Worm (Caenorhabditis elegans) whole organism, L4/young adult: ENCODE results near the gene F55C10.5.

Source experiments
- W03F9.2 ChIP-seq: fragments of 150-350 bp; optimal IDR thresholded peaks from 2 replicates; lab custom pipeline; 2014; ENCODE audit warnings: missing biosample characterization, missing genetic modification characterization
- dao-5 ChIP-seq: sonication (generic microtip); optimal IDR thresholded peaks from 2 replicates; lab custom pipeline; 2016; ENCODE audit warnings: missing genotype, missing genetic modification characterization, moderate library complexity, missing compliant biosample characterization
- him-1 ChIP-seq: sonication (generic microtip); optimal IDR thresholded peaks from 2 replicates; lab custom pipeline; 2016; ENCODE audit warnings: missing genotype, missing genetic modification reagents, missing genetic modification characterization, missing compliant biosample characterization

The F55C10.5 gene

DNA sequence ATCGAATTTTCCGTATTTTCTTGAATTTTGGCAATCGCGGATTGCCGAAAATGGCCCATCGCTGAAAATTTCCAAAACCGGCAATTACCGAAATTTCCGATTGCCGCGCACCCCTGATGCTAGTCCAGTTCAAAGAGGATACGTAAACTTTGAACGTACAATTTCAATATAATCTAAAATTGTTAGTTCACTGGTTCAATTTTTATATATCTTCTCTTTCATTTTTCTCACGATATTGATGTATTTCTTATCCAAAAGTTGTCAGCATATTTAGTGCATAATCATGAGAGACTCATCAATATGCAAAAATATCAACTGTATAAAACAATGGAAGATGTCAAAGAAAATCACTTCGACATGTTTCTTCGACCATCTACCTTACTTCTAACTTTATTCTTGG is 15.7 kb downstream of the F55C10.5 start, which contains the start of gene nas-17:
TSS of gene nas-17 (plus strand) at position 301 of the 400 bp plus-strand sequence.
- TF ChIP-seq him-1 (tag; lab: Kevin White, UChicago) = no peak
- no peak for TF ChIP-seq W03F9.2 (tag; lab: Kevin White, UChicago)
- no peak for TF ChIP-seq dao-5 (tag; lab: Kevin White, UChicago)

DNA sequence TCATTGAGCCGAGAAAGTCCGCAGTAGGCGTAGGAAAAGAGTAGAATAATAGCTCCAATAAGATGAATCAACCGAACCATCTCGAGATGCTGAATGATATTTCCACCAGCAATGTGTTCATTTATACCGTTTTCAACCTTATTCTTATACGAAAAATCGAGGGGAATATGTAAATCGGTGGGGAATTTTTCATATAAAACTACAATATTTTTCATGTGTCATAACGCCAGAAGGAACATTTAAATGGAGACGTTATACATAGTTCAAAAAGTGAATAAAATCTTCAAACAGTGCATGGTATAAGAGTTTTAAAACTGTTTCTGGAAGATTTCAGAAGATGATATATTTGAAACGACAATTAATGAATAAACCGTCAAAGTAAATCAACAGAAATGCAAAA is 19.7 kb downstream of the F55C10.5 start, which contains the start of gene nas-19:
TSS of gene nas-19 (minus strand) at position 101 of the 400 bp plus-strand sequence.
- TF ChIP-seq dao-5 (tag; lab: Kevin White, UChicago) (no peak), W03F9.2 (tag; lab: Kevin White, UChicago) (no peak), him-1 (tag; lab: Kevin White, UChicago) (no peak)

DNA sequence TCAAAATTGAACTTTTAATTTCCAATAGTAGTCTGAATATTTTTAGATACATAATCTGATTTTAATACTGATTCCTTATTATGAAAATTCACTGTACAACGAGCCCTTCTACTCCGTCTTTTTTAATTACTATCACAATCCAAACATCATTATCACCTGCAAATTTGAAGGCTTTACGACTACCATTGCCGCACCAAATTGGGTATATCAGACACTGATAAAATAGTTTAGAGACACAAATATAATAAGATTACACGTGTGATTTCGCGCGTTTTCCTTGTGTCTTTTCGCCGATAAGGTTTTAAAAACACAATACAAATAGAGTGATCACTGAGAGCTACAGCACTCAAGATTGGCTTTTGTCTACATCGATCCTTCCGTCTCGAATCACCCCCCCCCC is 20.2 kb downstream of the F55C10.5 start:
- TF ChIP-seq W03F9.2 (tag; lab: Kevin White, UChicago) = no peak
- TF ChIP-seq dao-5 (tag; lab: Kevin White, UChicago) = no peak
- TF ChIP-seq him-1 (tag; lab: Kevin White, UChicago) = no peak

DNA sequence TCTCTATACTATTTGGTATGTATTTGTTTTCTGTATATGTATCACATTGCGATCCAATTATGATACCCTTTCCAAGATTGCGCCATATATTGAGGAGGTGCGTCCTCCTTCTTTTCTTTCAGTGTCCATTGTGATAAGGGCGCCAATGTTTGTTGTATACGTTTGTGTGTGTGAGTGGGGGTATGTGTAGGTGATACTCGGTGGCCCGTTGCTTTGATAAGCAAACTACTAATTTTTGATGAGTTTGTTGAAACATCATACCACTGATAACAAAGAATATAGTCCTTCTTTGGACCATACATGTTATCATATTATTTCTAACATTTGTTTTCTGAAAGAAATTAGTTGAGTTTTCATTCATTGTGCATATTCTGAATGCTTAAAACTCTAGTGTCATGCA is 20.8 kb downstream of the F55C10.5 start:
- TF ChIP-seq dao-5 (tag; lab: Kevin White, UChicago) (no peak), W03F9.2 (tag; lab: Kevin White, UChicago) (no peak), him-1 (tag; lab: Kevin White, UChicago) (no peak)

DNA sequence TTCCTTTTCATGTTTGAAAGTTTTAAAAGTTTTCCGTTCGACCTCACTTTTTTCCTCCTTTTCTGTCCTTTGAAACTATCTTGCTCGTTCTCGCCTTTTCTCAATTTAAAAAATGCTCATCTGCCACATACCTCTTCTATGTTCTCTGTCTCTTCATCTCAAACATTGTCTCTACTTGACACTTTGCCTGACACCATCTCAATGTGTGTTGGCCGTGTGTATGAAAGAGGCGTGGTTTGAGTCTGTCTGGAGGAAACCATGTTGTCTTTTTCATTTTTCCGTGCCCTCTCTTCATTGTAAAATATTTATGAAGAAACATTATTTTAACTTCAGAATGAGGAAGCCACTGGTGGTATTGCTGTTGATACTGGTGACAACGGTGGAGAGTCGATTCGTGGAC is 24.3 kb downstream of the F55C10.5 start, which contains the start of gene K03B8.6:
TSS of gene K03B8.6 (plus strand) at position 334 of the 400 bp plus-strand sequence.
- TF ChIP-seq W03F9.2 (tag; lab: Kevin White, UChicago) (no peak), dao-5 (tag; lab: Kevin White, UChicago) (no peak)

DNA sequence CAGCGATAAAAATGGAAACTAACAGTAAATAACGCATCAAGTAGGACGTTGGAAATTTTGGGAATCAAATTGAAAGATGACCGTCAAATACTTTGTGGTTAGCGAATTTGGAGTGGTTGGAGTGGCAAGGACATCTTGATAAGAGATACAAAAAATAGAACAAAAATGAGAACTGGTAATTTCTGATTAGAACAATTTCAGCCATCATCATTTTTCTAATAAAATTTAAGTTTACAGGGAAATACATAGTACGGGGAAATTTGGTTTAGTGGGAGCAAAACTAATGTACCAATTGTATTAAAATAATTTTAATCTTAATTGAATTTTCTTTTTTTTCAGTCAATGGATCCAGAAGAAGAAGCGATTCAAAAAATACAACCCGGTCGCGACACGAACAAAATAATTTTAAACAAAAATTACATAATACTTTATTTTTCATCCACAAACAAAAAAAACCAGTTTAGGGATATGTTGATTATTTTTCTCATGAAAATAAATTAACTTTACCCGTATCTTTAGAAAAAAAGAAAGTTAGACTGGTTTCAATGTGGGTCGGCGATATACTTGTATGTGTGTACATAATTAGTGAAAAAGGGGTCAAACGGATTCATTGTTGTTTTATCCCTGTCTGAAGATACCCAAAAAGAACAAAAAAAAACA is 28.1 kb downstream of the F55C10.5 start, which contains the start of the genes K03B8.8 and grl-3:
TSS of gene K03B8.8 (minus strand) at position 101 of the 660 bp plus-strand sequence.
TSS of gene grl-3 (plus strand) at position 610 of the 660 bp plus-strand sequence.
- TF ChIP-seq dao-5 (tag; lab: Kevin White, UChicago) (no peak), W03F9.2 (tag; lab: Kevin White, UChicago) (no peak), him-1 (tag; lab: Kevin White, UChicago) (no peak)

DNA sequence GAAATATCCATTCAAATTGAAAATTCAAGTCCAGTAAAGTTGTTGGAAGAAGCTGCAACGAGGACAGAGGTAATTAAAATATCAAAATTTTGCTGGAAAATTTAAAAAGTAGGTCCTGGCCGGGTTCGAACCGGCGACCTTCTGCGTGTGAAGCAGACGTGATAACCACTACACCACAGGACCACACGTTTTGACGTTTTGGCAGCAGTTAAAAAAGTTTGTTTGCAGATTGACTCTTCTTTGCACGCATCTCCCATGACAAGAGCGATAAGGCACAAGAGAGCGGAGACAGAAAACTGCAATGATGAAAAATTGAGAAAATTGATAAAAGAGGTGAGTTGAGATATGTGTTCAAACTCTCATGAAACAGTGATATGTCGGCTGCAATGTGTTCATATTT is 29.2 kb downstream of the F55C10.5 start:
- TF ChIP-seq W03F9.2 (tag; lab: Kevin White, UChicago) = no peak
- no peak for TF ChIP-seq him-1 (tag; lab: Kevin White, UChicago)
- TF ChIP-seq dao-5 (tag; lab: Kevin White, UChicago) = no peak

DNA sequence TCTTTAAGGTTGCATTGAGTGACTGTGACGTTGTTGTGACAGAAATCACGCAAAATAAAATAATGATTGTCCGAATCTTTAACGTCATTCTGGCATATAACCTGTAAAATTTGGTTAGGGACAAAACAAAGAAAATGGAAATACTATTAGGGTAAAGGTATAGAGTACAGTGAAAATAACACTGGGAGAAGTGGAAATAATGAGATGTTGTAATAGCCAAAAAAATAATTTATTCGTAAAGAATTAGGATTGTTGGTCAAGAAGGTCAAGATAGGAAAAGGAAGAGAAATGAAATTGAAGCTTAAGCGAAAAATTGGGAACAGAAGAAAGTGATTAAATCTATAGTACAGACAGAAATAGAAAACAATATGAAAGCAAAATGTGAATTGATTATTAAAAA is 32.2 kb downstream of the F55C10.5 start, which contains the start of gene deg-3:
TSS of gene deg-3 (minus strand) at position 101 of the 400 bp plus-strand sequence.
- TF ChIP-seq W03F9.2 (tag; lab: Kevin White, UChicago) (no peak), him-1 (tag; lab: Kevin White, UChicago) (no peak), dao-5 (tag; lab: Kevin White, UChicago) (no peak)

DNA sequence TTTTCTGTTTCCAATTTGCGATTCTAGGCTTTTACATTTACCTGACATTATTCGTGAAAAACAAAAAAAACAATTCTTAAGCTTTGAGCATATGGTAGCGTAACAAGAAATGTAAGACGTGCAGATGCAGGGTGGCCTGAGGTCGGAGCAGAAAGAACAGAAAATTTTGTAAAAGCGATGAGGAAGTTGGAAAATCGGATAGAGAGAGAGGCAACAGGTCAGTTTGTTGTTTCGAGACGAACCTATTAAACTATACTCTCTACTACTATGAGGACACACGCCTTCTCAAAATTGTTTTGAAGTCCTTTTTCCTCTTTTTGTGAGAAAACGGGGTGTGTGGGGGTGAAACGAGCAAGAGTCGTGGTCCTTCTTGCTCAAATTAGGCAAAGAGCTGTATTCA is 38.7 kb downstream of the F55C10.5 start, which contains the start of gene des-2:
TSS of gene des-2 (minus strand) at position 101 of the 400 bp plus-strand sequence.
- TF ChIP-seq him-1 (tag; lab: Kevin White, UChicago) (no peak), W03F9.2 (tag; lab: Kevin White, UChicago) (no peak), dao-5 (tag; lab: Kevin White, UChicago) (no peak)

DNA sequence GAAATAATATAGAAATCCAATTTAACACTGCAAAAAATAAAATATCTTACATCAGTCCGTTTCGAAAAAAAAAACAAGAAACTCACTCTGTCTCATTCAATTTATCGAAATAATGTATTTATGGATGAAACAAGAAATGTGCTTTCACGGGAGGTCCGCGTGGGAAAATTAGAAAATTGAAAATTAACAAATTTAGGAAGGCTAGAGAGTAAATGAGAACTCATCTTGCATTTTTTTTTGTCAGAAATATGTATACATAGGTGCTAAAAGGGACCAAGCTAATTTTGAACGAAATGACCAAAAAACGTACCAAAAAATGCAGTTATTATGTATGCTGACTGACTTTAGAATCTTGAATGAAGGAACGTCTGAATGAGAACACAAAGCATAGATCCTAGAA is 41.7 kb downstream of the F55C10.5 start, which contains the start of gene T26H10.2:
TSS of gene T26H10.2 (minus strand) at position 101 of the 400 bp plus-strand sequence.
- TF ChIP-seq him-1 (tag; lab: Kevin White, UChicago) (no peak), dao-5 (tag; lab: Kevin White, UChicago) (no peak)

DNA sequence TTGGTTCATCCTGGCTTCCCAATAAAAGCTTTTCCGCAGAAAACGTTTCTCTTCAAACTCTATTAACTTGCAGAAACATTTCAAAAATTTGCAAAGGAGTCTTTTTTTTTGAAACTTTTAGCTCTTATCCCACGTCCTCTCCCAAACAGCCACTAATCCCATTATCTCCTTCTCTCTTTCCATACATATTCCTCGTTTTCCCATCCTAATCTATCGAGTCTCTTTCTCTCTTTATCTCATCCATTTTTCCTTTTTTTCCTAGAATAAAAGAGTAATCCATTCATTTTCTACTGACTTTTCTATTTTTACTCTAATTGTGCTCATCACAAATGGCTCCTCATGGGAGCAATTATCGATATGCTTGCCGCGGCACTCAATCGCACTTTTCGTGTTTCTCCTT is 45.8 kb downstream of the F55C10.5 start:
- no peak for TF ChIP-seq him-1 (tag; lab: Kevin White, UChicago)
- no peak for TF ChIP-seq dao-5 (tag; lab: Kevin White, UChicago)
- no peak for TF ChIP-seq W03F9.2 (tag; lab: Kevin White, UChicago)

DNA sequence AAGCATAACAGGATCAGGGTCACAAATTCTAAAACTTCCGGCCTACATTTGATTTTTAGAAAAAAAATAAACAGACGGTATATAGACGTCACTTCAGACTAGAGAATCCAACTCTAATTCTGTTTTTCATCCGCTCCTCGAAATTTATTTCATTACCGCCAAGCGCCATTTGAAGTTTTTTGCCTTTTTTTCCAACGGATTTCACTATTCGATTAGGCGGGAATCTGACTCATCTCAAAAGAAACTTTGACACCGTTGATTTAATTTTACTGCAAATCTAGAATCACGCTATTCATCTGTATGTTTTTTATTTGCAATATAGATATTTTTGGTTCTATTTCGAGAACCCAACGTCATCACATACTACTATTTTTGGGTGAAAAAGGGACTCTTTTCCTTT is 47.9 kb downstream of the F55C10.5 start:
- TF ChIP-seq him-1 (tag; lab: Kevin White, UChicago) (no peak), W03F9.2 (tag; lab: Kevin White, UChicago) (no peak), dao-5 (tag; lab: Kevin White, UChicago) (no peak)
